Fruit fly (Drosophila melanogaster) Kc167 (cell line): ENCODE data around the gene CG17122.

Experiments used
- Myc ChIP-seq: fragments of >200 bp; optimal IDR thresholded peaks from 2 replicates; lab custom pipeline; 2017; ENCODE audit warnings: missing external identifiers
- Sin3A ChIP-seq: fragments of >200 bp; optimal IDR thresholded peaks from 2 replicates; lab custom pipeline; 2018; ENCODE audit warnings: missing external identifiers
- insv ChIP-seq: fragments of >200 bp; optimal IDR thresholded peaks from 3 replicates; lab custom pipeline; 2018; ENCODE audit warnings: missing external identifiers
- psq ChIP-seq: fragments of >200 bp; optimal IDR thresholded peaks from 2 replicates; lab custom pipeline; 2017; ENCODE audit warnings: missing external identifiers

DNA sequence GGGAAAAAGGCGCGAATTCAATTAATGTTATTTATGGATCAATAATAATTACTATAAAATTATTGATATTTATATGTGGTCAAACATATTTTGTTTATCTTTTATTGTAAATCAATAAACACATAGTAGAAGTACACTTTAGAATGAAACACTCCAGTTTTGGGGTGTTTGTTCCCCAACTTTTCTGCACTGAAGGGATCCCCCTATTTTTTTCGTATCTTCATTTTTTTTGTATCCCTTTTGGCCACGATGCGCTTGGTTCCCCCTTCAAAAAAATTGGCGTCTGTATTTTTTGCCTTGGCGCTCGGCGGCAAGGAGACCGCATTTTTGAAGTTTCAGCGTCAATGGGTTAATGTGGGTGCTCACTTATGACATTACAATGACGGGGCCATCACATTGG lies 34.4 kb downstream of the CG17122 start, which contains the start of gene Clc:
- TF ChIP-seq psq (lab: Kevin White, UChicago) = no peak
- no peak for TF ChIP-seq Sin3A
- no peak for TF ChIP-seq insv
- no peak for TF ChIP-seq Myc (lab: Kevin White, UChicago)
